Worm (Caenorhabditis elegans) whole organism, mixed stage, embryonic: ENCODE data around the gene pes-5.

Source experiments
- pha-4 ChIP-seq: fragments of 150-350 bp; optimal IDR thresholded peaks from 2 replicates; lab custom pipeline; 2018; ENCODE audit warnings: missing biosample characterization, missing genetic modification reagents, missing genetic modification characterization
- unc-39 ChIP-seq: fragments of 150-350 bp; optimal IDR thresholded peaks from 2 replicates; lab custom pipeline; 2014; ENCODE audit warnings: missing biosample characterization, missing genetic modification characterization
- unc-62 ChIP-seq: fragments of 150-350 bp; optimal IDR thresholded peaks from 2 replicates; lab custom pipeline; 2014; ENCODE audit warnings: missing biosample characterization, missing genetic modification reagents, missing genetic modification characterization

ce11 chrII:11788025-11788424 lies 41.8 kb downstream of the pes-5 start:
- TF ChIP-seq unc-62 (no peak), pha-4 (tag; lab: Kevin White, UChicago) (no peak), unc-39 (no peak)
